Fruit fly (Drosophila melanogaster): ENCODE results near the gene CG11594.

Gene CG11594

DNA sequence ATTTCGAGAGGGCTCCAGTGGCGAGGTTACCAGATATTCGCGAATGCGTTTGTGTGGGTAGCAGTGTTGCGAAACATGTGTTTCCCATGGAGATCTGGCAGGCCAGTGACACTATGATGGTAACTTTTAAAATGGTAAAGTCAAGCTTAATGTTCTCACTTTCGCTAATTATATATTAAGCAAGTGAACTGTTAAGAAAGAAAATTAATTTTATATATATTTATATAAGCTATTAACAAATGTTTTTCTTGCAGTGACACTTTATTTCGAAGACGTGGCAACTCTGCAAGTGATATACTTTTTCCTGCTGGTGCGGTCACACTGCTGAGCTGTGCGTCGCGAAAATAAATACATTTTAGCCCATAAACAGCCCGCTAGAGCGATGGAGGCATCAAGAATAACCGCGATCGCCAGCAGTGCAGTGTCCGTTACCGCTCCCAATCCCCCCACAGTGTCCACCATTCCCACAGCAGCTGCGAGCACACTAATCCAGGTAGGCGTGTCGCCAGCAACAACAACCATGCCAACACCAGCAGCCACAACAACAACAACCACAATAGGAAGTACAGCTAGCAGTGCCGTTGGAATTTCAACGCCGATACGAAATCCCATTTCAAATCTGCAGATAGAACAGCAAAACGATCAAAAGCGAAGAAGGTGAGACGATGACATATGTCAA, 14.6 kb upstream of the CG11594 start, which contains the start of the genes CG11593 and Rcd5 (continued):
- TF ChIP-seq CG12769 (tag; optimal IDR thresholded peaks at IDR 0.05): no peak
- peak; percentile 18 for TF ChIP-seq HHEX (GFP tag; optimal IDR thresholded peaks at IDR 0.05)
- TF ChIP-seq CG10565 (GFP tag; optimal IDR thresholded peaks at IDR 0.05): no peak
- no peak for TF ChIP-seq ato (GFP tag; IDR thresholded peaks at IDR 0.05; ENCODE audit: partially characterized antibody)
- peak; percentile 25 for TF ChIP-seq org-1 (GFP tag; optimal IDR thresholded peaks at IDR 0.05)
- TF ChIP-seq CG7556 (GFP tag; optimal IDR thresholded peaks at IDR 0.05): no peak
- no peak for TF ChIP-seq twi (tag; optimal IDR thresholded peaks at IDR 0.05)
- TF ChIP-seq CG14050 (GFP tag; IDR thresholded peaks at IDR 0.05): peak; percentile 62; the same call in 1 of the 3 replicates
- TF ChIP-seq CG17612 (GFP tag; IDR thresholded peaks at IDR 0.05): no peak
- no peak for TF ChIP-seq ERR (GFP tag; optimal IDR thresholded peaks at IDR 0.05)
- TF ChIP-seq CG14965 (GFP tag; optimal IDR thresholded peaks at IDR 0.05; ENCODE audit: borderline replicate concordance): no peak
- no peak for TF ChIP-seq CG15601 (tag; optimal IDR thresholded peaks at IDR 0.05)
- no peak for TF ChIP-seq dimm (GFP tag; IDR thresholded peaks at IDR 0.05)
- TF ChIP-seq crol (GFP tag; IDR thresholded peaks at IDR 0.05): peak; percentile 20; the same call in 1 of the 2 replicates
- TF ChIP-seq chif (GFP tag; optimal IDR thresholded peaks at IDR 0.05): no peak
- TF ChIP-seq CG1529 (GFP tag; optimal IDR thresholded peaks at IDR 0.05): no peak
- peak; percentile 82; the same call in 2 of the 3 replicates for TF ChIP-seq zfh1 (GFP tag; IDR thresholded peaks at IDR 0.05)
- TF ChIP-seq CG14860 (GFP tag; IDR thresholded peaks at IDR 0.05; ENCODE audit: partially characterized antibody): no peak
- peak; percentile 45 for TF ChIP-seq zfh2 (GFP tag; optimal IDR thresholded peaks at IDR 0.05)
- peak; percentile 86 for TF ChIP-seq bcd (GFP tag; optimal IDR thresholded peaks at IDR 0.05)
- TF ChIP-seq CG7271 (tag; optimal IDR thresholded peaks at IDR 0.05): peak; percentile 61
- no peak for TF ChIP-seq dmrt99B (tag; optimal IDR thresholded peaks at IDR 0.05)
- TF ChIP-seq CG6854 (GFP tag; optimal IDR thresholded peaks at IDR 0.05): no peak
- peak; percentile 8 for TF ChIP-seq CG1233 (GFP tag; optimal IDR thresholded peaks at IDR 0.05)
- TF ChIP-seq CG10543 (GFP tag; optimal IDR thresholded peaks at IDR 0.05): no peak
- no peak for TF ChIP-seq CG5180 (GFP tag; optimal IDR thresholded peaks at IDR 0.05)
- no peak for TF ChIP-seq pros (GFP tag; optimal IDR thresholded peaks at IDR 0.05)
- TF ChIP-seq sima (GFP tag; optimal IDR thresholded peaks at IDR 0.05): no peak
- no peak for TF ChIP-seq otp (GFP tag; IDR thresholded peaks at IDR 0.05)
- no peak for TF ChIP-seq Doc3 (GFP tag; IDR thresholded peaks at IDR 0.05; ENCODE audit: partially characterized antibody)
- TF ChIP-seq scrt (GFP tag; optimal IDR thresholded peaks at IDR 0.05): no peak
- no peak for TF ChIP-seq sd (tag; optimal IDR thresholded peaks at IDR 0.05)
- TF ChIP-seq NC2β (GFP tag; optimal IDR thresholded peaks at IDR 0.05): no peak
- peak; percentile 84 for TF ChIP-seq CG12659 (GFP tag; optimal IDR thresholded peaks at IDR 0.05)
- TF ChIP-seq Fer3 (tag; optimal IDR thresholded peaks at IDR 0.05): no peak
- TF ChIP-seq CG11456 (GFP tag; IDR thresholded peaks at IDR 0.05): peak; percentile 86
- peak; percentile 49 for TF ChIP-seq Adf1 (GFP tag; IDR thresholded peaks at IDR 0.05)
- TF ChIP-seq Hey (tag; optimal IDR thresholded peaks at IDR 0.05): no peak
- TF ChIP-seq insv (GFP tag; optimal IDR thresholded peaks at IDR 0.05): peak in 1 of 2 experiments; percentile 19
- peak; percentile 46 for TF ChIP-seq mam (GFP tag; optimal IDR thresholded peaks at IDR 0.05)
- peak; percentile 38 for TF ChIP-seq Antp (GFP tag; optimal IDR thresholded peaks at IDR 0.05)
- peak; percentile 44 for TF ChIP-seq BEAF-32 (GFP tag; optimal IDR thresholded peaks at IDR 0.05)
- no peak for TF ChIP-seq dati (GFP tag; IDR thresholded peaks at IDR 0.05)
- no peak for TF ChIP-seq Side (GFP tag; optimal IDR thresholded peaks at IDR 0.05)
- peak; percentile 85 for TF ChIP-seq Gug (GFP tag; IDR thresholded peaks at IDR 0.05)
- no peak for TF ChIP-seq lola (GFP tag; optimal IDR thresholded peaks at IDR 0.05)
- TF ChIP-seq da (GFP tag; optimal IDR thresholded peaks at IDR 0.05): no peak
- peak; percentile 81 for TF ChIP-seq NFAT (GFP tag; IDR thresholded peaks at IDR 0.05)
- no peak for TF ChIP-seq mld (GFP tag; IDR thresholded peaks at IDR 0.05; ENCODE audit: partially characterized antibody)

All from whole organism, embryonic.